Fruit fly (Drosophila melanogaster) whole organism, adult: ENCODE results near the gene Gr92a.
A peak's percentile ranks its signal among the peaks of the same experiment; 100 is the strongest.
"Not testable (repeated sequence)": the region's sequence is repeated elsewhere in the genome, so short reads cannot be mapped to it uniquely, and the experiment has no call there.

Experiments used
- CG11617 ChIP-seq: fragments of 200-800 bp; sonication (Bioruptor generic); optimal IDR thresholded peaks from 2 replicates; lab custom pipeline; 2017; ENCODE audit warnings: mild to moderate bottlenecking, missing biosample characterization, missing genetic modification reagents, missing genetic modification characterization
- CG12768 ChIP-seq: fragments of 200-800 bp; sonication (Bioruptor generic); optimal IDR thresholded peaks from 2 replicates; lab custom pipeline; 2017; ENCODE audit warnings: missing biosample characterization, missing genetic modification characterization, mild to moderate bottlenecking, moderate library complexity, missing genetic modification reagents
- CG14711 ChIP-seq: fragments of 200-800 bp; sonication (Bioruptor generic); optimal IDR thresholded peaks from 2 replicates; lab custom pipeline; 2018; ENCODE audit warnings: missing biosample characterization, mild to moderate bottlenecking, missing genetic modification characterization, moderate library complexity
- CG1620 ChIP-seq: fragments of 200-800 bp; sonication (Bioruptor generic); optimal IDR thresholded peaks from 2 replicates; lab custom pipeline; 2016; ENCODE audit warnings: missing biosample characterization, missing genetic modification characterization
- CG33017 ChIP-seq: fragments of 200-800 bp; sonication (Bioruptor generic); optimal IDR thresholded peaks from 2 replicates; lab custom pipeline; 2018; ENCODE audit warnings: missing biosample characterization, mild to moderate bottlenecking, missing genetic modification characterization, moderate library complexity
- CG5204 ChIP-seq: fragments of 200-800 bp; sonication (Bioruptor generic); optimal IDR thresholded peaks from 2 replicates; lab custom pipeline; 2016; ENCODE audit warnings: missing biosample characterization, missing genetic modification characterization
- CG7045 ChIP-seq: fragments of 200-800 bp; sonication (Bioruptor generic); optimal IDR thresholded peaks from 2 replicates; lab custom pipeline; 2017; ENCODE audit warnings: missing biosample characterization, mild to moderate bottlenecking, missing genetic modification characterization
- CG7101 ChIP-seq: fragments of 200-800 bp; sonication (Bioruptor generic); optimal IDR thresholded peaks from 2 replicates; lab custom pipeline; 2018; ENCODE audit warnings: missing biosample characterization, mild to moderate bottlenecking, missing genetic modification characterization, moderate library complexity
- Clk ChIP-seq: fragments of 200-800 bp; sonication (Bioruptor generic); optimal IDR thresholded peaks from 2 replicates; lab custom pipeline; 2017; ENCODE audit warnings: missing biosample characterization, missing genetic modification characterization
- Crg-1 ChIP-seq: fragments of 200-800 bp; sonication (Bioruptor generic); optimal IDR thresholded peaks from 2 replicates; lab custom pipeline; 2016; ENCODE audit warnings: missing biosample characterization, missing genetic modification characterization
- Hr96 ChIP-seq: fragments of 200-800 bp; sonication (Bioruptor generic); optimal IDR thresholded peaks from 2 replicates; lab custom pipeline; 2016; ENCODE audit warnings: missing biosample characterization, missing genetic modification characterization
- Mnt ChIP-seq: fragments of 200-800 bp; sonication (Bioruptor generic); optimal IDR thresholded peaks from 2 replicates; lab custom pipeline; 2016; ENCODE audit warnings: missing biosample characterization, mild to moderate bottlenecking, missing genetic modification characterization
- bab1 ChIP-seq: fragments of 200-800 bp; sonication (Bioruptor generic); optimal IDR thresholded peaks from 3 replicates; lab custom pipeline; 2019; ENCODE audit warnings: missing biosample characterization, mild to moderate bottlenecking, missing genetic modification characterization, moderate library complexity
- cic ChIP-seq: fragments of 200-800 bp; sonication (Bioruptor generic); optimal IDR thresholded peaks from 2 replicates; lab custom pipeline; 2017; ENCODE audit warnings: missing biosample characterization, mild to moderate bottlenecking, missing genetic modification characterization, moderate library complexity
- cnc ChIP-seq, 2 experiments: fragments of >200 bp; optimal IDR thresholded peaks; 2 replicates each; lab custom pipeline; 2017
- kay ChIP-seq: fragments of 200-800 bp; sonication (Bioruptor generic); peaks from one replicate; lab custom pipeline; 2016; ENCODE audit warnings: missing biosample characterization, missing genetic modification characterization, borderline replicate concordance
- ovo ChIP-seq: fragments of 200-800 bp; sonication (Bioruptor generic); optimal IDR thresholded peaks from 2 replicates; lab custom pipeline; 2016; ENCODE audit warnings: missing biosample characterization, missing genetic modification characterization
- tj ChIP-seq: fragments of 200-800 bp; sonication (Bioruptor generic); optimal IDR thresholded peaks from 3 replicates; lab custom pipeline; 2017; ENCODE audit warnings: missing biosample characterization, mild to moderate bottlenecking, missing genetic modification characterization, moderate library complexity
- toe ChIP-seq: fragments of 200-800 bp; sonication (Bioruptor generic); optimal IDR thresholded peaks from 2 replicates; lab custom pipeline; 2016; ENCODE audit warnings: missing biosample characterization, missing genetic modification characterization

Gene Gr92a

DNA sequence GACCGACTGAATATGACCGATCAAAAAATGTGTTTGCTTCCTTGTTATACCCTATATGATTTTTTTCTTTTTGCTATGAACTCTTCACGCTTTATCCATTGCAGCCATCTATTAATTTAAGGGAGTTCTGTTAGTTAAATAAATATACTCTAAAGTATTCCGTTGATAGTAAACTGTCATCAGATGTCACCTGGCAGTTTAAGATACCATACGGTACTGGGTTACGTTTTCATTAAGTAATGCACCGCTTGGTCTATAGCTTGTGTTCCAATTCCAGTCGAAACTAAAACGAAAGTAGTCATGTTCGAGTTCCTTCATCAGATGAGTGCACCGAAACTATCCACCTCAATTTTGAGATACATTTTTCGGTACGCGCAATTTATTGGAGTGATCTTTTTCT lies at the start of gene Gr92a:
Gene Gr92a (plus strand): TSS at position 301 of the 400 bp plus-strand sequence.
- TF ChIP-seq kay, result no peak
- TF ChIP-seq CG11617, result no peak
- TF ChIP-seq CG7101 (tag; lab: Kevin White, UChicago), result no peak
- no peak for TF ChIP-seq CG33017 (tag; lab: Kevin White, UChicago)
- TF ChIP-seq Hr96 (GFP tag; lab: Kevin White, UChicago), result no peak
- TF ChIP-seq CG5204 (GFP tag; lab: Kevin White, UChicago), result no peak
- no peak for TF ChIP-seq CG7045 (GFP tag; lab: Kevin White, UChicago)
- no peak for TF ChIP-seq bab1 (GFP tag; lab: Kevin White, UChicago)
- TF ChIP-seq CG14711 (tag; lab: Kevin White, UChicago), result no peak
- no peak for TF ChIP-seq CG12768 (GFP tag; lab: Kevin White, UChicago)
- TF ChIP-seq Clk (GFP tag; lab: Kevin White, UChicago), result no peak
- TF ChIP-seq cnc (optimal IDR thresholded peaks at IDR 0.05; lab: Kevin White, UChicago), result no peak

DNA sequence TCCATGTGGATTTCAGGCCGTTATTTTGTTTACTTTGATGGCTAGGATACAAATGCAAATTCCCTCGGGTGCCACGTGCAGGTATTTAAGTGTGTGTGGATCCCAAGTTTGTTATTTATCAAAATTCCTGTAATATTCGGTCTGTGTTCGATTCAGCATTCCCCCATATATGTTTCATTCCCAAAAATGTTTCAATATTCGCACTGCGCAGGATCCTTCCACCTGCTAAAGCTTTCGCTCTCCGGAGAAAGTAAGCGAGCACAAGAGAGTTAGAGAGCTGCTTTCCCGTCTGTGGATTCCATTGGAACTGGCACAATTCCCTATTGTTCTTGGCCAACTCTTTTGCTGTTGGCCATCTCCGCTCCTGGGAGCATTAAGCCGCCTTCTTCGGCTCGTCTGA lies 40.7 kb upstream of the Gr92a start:
- TF ChIP-seq Hr96 (GFP tag; lab: Kevin White, UChicago) (no peak), Mnt (GFP tag; lab: Kevin White, UChicago) (peak; percentile 15)

DNA sequence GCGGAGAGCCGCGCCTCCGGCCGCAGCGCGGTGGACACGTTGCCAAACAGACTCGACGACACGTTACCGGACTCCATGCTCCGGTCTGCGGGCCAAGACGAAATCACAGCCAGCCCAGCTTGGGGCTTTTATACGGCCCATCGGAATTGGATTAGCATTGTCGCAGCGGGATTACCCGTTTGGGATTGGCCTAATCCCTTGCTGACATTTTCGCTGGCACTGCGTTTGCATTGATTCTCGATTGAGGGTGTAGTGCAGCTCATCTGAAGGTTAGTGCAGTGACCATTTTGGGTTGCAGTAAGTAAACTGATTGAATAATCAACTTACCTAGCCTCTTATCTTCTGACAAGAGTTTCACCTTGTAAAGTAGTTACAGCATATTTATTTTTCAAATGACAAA lies 38.5 kb upstream of the Gr92a start, which contains the start of gene Rh3:
Gene Rh3 (minus strand): TSS at position 101 of the 400 bp plus-strand sequence.
- no peak for TF ChIP-seq kay

DNA sequence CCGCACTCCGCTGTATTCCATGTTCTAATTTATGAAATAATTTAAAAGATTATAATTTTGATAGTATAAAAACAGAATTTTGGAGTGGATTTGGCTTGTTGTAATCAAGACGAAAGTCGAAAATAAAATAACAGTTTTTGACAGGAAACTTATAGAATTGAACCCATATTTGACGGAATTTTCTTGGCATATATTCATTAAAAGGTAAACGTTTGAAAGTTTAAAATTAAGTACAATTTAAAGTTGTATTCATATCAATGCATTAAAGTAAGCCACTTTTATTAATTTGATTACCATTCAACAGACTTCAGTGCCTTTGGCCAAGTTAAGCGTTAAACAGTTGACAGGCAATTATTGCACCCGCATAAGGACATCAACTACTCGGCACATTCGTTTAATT lies 13.0 kb upstream of the Gr92a start, which contains the start of gene CG31206:
Gene CG31206 (minus strand): TSS at position 101 of the 400 bp plus-strand sequence.
- TF ChIP-seq kay, result no peak
- TF ChIP-seq CG7045 (GFP tag; lab: Kevin White, UChicago), result no peak
- no peak for TF ChIP-seq bab1 (GFP tag; lab: Kevin White, UChicago)
- no peak for TF ChIP-seq CG14711 (tag; lab: Kevin White, UChicago)
- TF ChIP-seq Crg-1 (GFP tag; lab: Kevin White, UChicago), result no peak

DNA sequence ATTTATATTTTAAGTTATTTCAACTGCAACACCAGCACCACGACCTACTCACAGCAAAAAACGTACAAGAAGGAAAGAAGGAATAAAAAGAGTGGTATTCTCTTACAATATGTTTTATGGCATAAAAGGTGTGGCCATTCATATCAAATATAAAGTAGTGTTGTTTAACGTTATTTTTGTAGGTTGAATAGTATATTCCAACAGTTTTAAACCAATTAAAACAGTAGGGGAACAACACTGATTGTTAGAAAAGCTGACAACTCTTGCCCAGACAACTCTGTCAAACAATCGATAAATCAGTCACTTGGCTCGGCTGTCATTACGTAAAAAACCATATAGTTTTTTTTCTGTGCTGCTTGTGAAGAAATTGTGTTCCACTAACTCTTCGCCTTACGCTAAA lies 6.3 kb upstream of the Gr92a start, which contains the start of gene CG10887:
Gene CG10887 (plus strand): TSS at position 301 of the 400 bp plus-strand sequence.
- TF ChIP-seq tj (GFP tag; lab: Kevin White, UChicago); CG7101 (tag; lab: Kevin White, UChicago); bab1 (GFP tag; lab: Kevin White, UChicago): not testable (repeated sequence)

DNA sequence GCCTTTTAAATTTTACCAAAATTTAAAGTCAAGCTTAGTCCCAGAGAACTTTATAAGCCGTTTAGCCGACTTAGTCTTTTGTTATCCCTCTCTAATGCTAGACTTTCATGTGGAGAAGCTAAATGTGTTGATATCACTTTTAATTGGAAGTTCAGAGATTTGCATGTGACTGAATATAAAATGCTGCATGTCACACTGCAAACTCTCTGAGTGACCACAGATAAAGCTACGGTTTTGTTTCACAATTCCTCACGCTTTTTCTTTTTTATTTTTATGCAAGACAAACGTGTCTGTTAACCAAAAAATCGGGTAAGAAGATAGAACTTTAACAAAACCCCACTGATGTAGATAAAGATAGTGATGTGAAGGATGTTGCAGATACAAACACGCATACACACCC lies 3.5 kb downstream of the Gr92a start:
- TF ChIP-seq tj (GFP tag; lab: Kevin White, UChicago) (no peak), cic (GFP tag; lab: Kevin White, UChicago) (no peak), cnc (optimal IDR thresholded peaks at IDR 0.05; lab: Kevin White, UChicago) (no peak), Mnt (GFP tag; lab: Kevin White, UChicago) (no peak)

DNA sequence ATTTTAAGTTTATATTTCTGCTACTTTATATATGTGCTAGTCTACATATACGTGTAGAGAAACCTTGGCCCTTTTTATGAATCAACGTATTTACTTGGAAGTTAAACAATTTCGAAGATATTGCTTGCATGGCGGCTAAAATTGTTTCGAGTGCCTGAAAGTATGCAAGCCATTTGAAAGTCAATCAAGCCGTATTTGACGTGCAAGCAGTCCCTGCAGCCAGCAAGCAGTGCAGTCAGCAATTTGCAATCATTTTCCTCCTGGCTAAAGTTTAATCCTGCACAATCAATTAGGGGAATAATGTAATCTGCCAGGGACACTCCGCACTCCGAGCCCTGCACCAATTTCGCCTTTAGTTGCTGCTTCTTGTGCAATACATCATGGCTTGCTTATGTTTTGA lies 33.8 kb downstream of the Gr92a start:
- TF ChIP-seq CG12768 (GFP tag; lab: Kevin White, UChicago), result no peak
- no peak for TF ChIP-seq bab1 (GFP tag; lab: Kevin White, UChicago)
- TF ChIP-seq Hr96 (GFP tag; lab: Kevin White, UChicago), result no peak
- no peak for TF ChIP-seq Clk (GFP tag; lab: Kevin White, UChicago)
- TF ChIP-seq Mnt (GFP tag; lab: Kevin White, UChicago), result no peak
- no peak for TF ChIP-seq CG14711 (tag; lab: Kevin White, UChicago)
- no peak for TF ChIP-seq CG33017 (tag; lab: Kevin White, UChicago)

DNA sequence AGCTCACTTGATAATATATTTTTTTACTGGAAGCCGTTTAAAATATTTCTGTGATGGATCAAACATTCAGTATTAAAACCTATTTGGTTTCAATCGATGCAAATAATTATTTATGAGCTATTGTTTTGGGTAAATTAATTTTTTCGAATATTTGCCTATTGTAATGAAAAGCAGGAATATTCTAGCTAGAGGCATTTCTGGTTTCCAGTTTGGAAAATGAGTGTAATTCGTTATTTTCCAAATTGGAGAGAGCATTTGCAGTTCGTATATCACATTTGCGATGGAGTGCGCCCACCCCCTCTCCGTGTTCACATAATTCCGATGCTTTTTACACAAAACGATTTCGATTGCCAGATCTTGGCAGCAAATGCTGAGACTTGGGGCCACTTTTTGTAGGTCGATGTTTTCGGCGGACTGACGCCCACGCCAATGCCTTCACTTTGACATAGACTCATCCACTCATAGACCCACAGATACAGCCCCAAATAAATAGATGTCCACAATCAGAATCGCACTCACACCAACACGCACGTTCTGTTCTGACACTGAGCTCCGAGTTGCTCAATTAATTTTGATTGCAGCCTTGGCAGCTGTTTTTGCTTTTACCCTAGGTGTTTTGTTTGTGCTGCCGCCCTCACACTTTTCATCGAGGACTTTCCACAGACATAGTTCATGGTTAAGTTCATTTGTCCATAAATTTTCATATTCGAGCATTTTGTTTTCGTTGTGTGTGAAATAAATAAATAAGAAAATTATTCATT lies 47.0 kb downstream of the Gr92a start:
- TF ChIP-seq CG1620 (no peak), cnc (optimal IDR thresholded peaks at IDR 0.05; lab: Kevin White, UChicago) (no peak), CG11617 (no peak), bab1 (GFP tag; lab: Kevin White, UChicago) (no peak), CG7045 (GFP tag; lab: Kevin White, UChicago) (no peak), Crg-1 (GFP tag; lab: Kevin White, UChicago) (no peak), ovo (GFP tag; lab: Kevin White, UChicago) (no peak), CG33017 (tag; lab: Kevin White, UChicago) (no peak), toe (GFP tag; lab: Kevin White, UChicago) (no peak), CG7101 (tag; lab: Kevin White, UChicago) (no peak), CG5204 (GFP tag; lab: Kevin White, UChicago) (no peak)
